Fruit fly (Drosophila melanogaster) whole organism, prepupa: ENCODE data around the gene BOD1.

ENCODE experiments used
- CG11294 ChIP-seq: fragments of 200-800 bp; sonication (Bioruptor generic); IDR thresholded peaks from 2 replicates; pipeline ENCODE4 v1.3.6; 2022; ENCODE audit warnings: missing biosample characterization, missing genetic modification characterization
- CG15336 ChIP-seq: fragments of 200-800 bp; sonication (Bioruptor generic); IDR thresholded peaks from 2 replicates; pipeline ENCODE4 v1.3.6; 2022; ENCODE audit warnings: missing biosample characterization, missing genetic modification characterization
- CG1621 ChIP-seq: fragments of 200-800 bp; sonication (Bioruptor generic); optimal IDR thresholded peaks from 3 replicates; lab custom pipeline; 2018; ENCODE audit warnings: missing biosample characterization, mild to moderate bottlenecking, missing genetic modification characterization
- CG16779 ChIP-seq: fragments of 200-800 bp; sonication (Bioruptor generic); optimal IDR thresholded peaks from 3 replicates; lab custom pipeline; 2017; ENCODE audit warnings: missing biosample characterization, mild to moderate bottlenecking, missing genetic modification characterization
- CG3032 ChIP-seq: fragments of 200-800 bp; optimal IDR thresholded peaks from 2 replicates; lab custom pipeline; 2019; ENCODE audit warnings: missing biosample characterization, mild to moderate bottlenecking, missing genetic modification characterization, moderate library complexity
- CG31627 ChIP-seq: fragments of 200-800 bp; sonication (Bioruptor generic); optimal IDR thresholded peaks from 3 replicates; lab custom pipeline; 2016; ENCODE audit warnings: missing biosample characterization, missing genetic modification characterization
- CG6163 ChIP-seq: fragments of 200-800 bp; sonication (Bioruptor generic); IDR thresholded peaks from 3 replicates; pipeline ENCODE4 v1.3.6; 2022; ENCODE audit warnings: missing biosample characterization, missing genetic modification characterization
- CG6276 ChIP-seq: fragments of 200-800 bp; sonication (Bioruptor generic); optimal IDR thresholded peaks from 2 replicates; lab custom pipeline; 2017; ENCODE audit warnings: missing biosample characterization, mild to moderate bottlenecking, missing genetic modification characterization
- CG6854 ChIP-seq: fragments of 200-800 bp; sonication (Bioruptor generic); optimal IDR thresholded peaks from 2 replicates; lab custom pipeline; 2017; ENCODE audit warnings: missing biosample characterization, mild to moderate bottlenecking, missing genetic modification characterization
- CG8319 ChIP-seq: fragments of 200-800 bp; sonication (Bioruptor generic); optimal IDR thresholded peaks from 3 replicates; lab custom pipeline; 2016; ENCODE audit warnings: missing biosample characterization, missing genetic modification characterization
- Eip78C ChIP-seq: fragments of 200-800 bp; sonication (Bioruptor generic); peaks from one replicate; lab custom pipeline; 2016; ENCODE audit warnings: missing biosample characterization, missing genetic modification characterization
- Eip93F ChIP-seq: fragments of 200-800 bp; sonication (Bioruptor generic); optimal IDR thresholded peaks from 2 replicates; lab custom pipeline; 2016; ENCODE audit warnings: missing biosample characterization, mild to moderate bottlenecking, missing genetic modification characterization
- Hr38 ChIP-seq: sonication (Bioruptor generic); optimal IDR thresholded peaks from 2 replicates; lab custom pipeline; 2016; ENCODE audit warnings: missing biosample characterization, missing genetic modification characterization
- Hr39 ChIP-seq: fragments of 200-800 bp; sonication (Bioruptor generic); optimal IDR thresholded peaks from 2 replicates; lab custom pipeline; 2016; ENCODE audit warnings: missing biosample characterization, missing genetic modification characterization
- Lpt ChIP-seq: fragments of 200-800 bp; sonication (Bioruptor generic); optimal IDR thresholded peaks from 3 replicates; lab custom pipeline; 2016; ENCODE audit warnings: missing biosample characterization, missing genetic modification characterization
- Met ChIP-seq: fragments of 200-800 bp; sonication (Bioruptor generic); optimal IDR thresholded peaks from 3 replicates; lab custom pipeline; 2016; ENCODE audit warnings: missing biosample characterization, missing genetic modification characterization
- OdsH ChIP-seq: fragments of 200-800 bp; sonication (Bioruptor generic); optimal IDR thresholded peaks from 3 replicates; lab custom pipeline; 2016; ENCODE audit warnings: missing biosample characterization, missing genetic modification characterization
- Sox14 ChIP-seq: fragments of 200-800 bp; sonication (Bioruptor generic); optimal IDR thresholded peaks from 3 replicates; lab custom pipeline; 2016; ENCODE audit warnings: missing biosample characterization, missing genetic modification characterization
- achi ChIP-seq: fragments of 200-800 bp; sonication (Bioruptor generic); optimal IDR thresholded peaks from 3 replicates; lab custom pipeline; 2016; ENCODE audit warnings: missing biosample characterization, missing genetic modification characterization
- acj6 ChIP-seq: fragments of 200-800 bp; sonication (Bioruptor generic); optimal IDR thresholded peaks from 3 replicates; lab custom pipeline; 2016; ENCODE audit warnings: missing biosample characterization, missing genetic modification characterization
- dac ChIP-seq: fragments of 200-800 bp; sonication (Bioruptor generic); optimal IDR thresholded peaks from 2 replicates; lab custom pipeline; 2017; ENCODE audit warnings: missing biosample characterization, mild to moderate bottlenecking, missing genetic modification characterization
- dsx ChIP-seq: fragments of 200-800 bp; optimal IDR thresholded peaks from 3 replicates; lab custom pipeline; 2019; ENCODE audit warnings: missing biosample characterization, mild to moderate bottlenecking, missing genetic modification characterization, moderate library complexity; ENCODE audit not compliant: poor library complexity, severe bottlenecking
- eg ChIP-seq: fragments of 200-800 bp; sonication (Bioruptor generic); IDR thresholded peaks from 3 replicates; pipeline ENCODE4 v1.3.6; 2022; ENCODE audit warnings: missing biosample characterization, missing genetic modification characterization
- esn ChIP-seq: fragments of 200-800 bp; sonication (Bioruptor generic); optimal IDR thresholded peaks from 2 replicates; lab custom pipeline; 2016; ENCODE audit warnings: missing biosample characterization, mild to moderate bottlenecking, missing genetic modification characterization, moderate library complexity
- lz ChIP-seq: fragments of 200-800 bp; sonication (Bioruptor generic); optimal IDR thresholded peaks from 3 replicates; lab custom pipeline; 2016; ENCODE audit warnings: missing biosample characterization, missing genetic modification characterization
- pdm3 ChIP-seq: fragments of 200-800 bp; sonication (Bioruptor generic); optimal IDR thresholded peaks from 3 replicates; lab custom pipeline; 2016; ENCODE audit warnings: missing biosample characterization, missing genetic modification characterization
- salr ChIP-seq, 2 experiments: fragments of 200-800 bp; sonication (Bioruptor generic); optimal IDR thresholded peaks; 3 replicates each; lab custom pipeline; 2016 to 2018; ENCODE audit warnings: missing biosample characterization in 2 of 2, missing genetic modification characterization in 2 of 2, mild to moderate bottlenecking in 1 of 2
- ss ChIP-seq, 2 experiments: fragments of 200-800 bp; sonication (Bioruptor generic); optimal IDR thresholded peaks; 2 replicates in 1 of 2; 3 replicates in 1 of 2; lab custom pipeline; 2017 to 2018; ENCODE audit warnings: mild to moderate bottlenecking in 2 of 2, missing biosample characterization in 2 of 2, missing genetic modification characterization in 2 of 2, moderate library complexity in 1 of 2
- svp ChIP-seq: fragments of 200-800 bp; sonication (Bioruptor generic); peaks from one replicate; lab custom pipeline; 2016; ENCODE audit warnings: missing biosample characterization, missing genetic modification characterization
- vri ChIP-seq: fragments of 200-800 bp; sonication (Bioruptor generic); optimal IDR thresholded peaks from 3 replicates; lab custom pipeline; 2016; ENCODE audit warnings: missing biosample characterization, mild to moderate bottlenecking, missing genetic modification characterization

BOD1 gene

dm6 chr3R:27925971-27926533 lies 12.0 kb upstream of the BOD1 start (continued):
- TF ChIP-seq CG6276 (GFP tag; lab: Kevin White, UChicago), result peak; percentile 7
- TF ChIP-seq salr (GFP tag; optimal IDR thresholded peaks at IDR 0.05; lab: Kevin White, UChicago), result peak in 1 of 2 experiments; percentile 52
- peak; percentile 26 for TF ChIP-seq CG3032 (tag; lab: Kevin White, UChicago)
- no peak for TF ChIP-seq acj6 (GFP tag; lab: Kevin White, UChicago)
- TF ChIP-seq Lpt (GFP tag; lab: Kevin White, UChicago), result no peak
- peak; percentile 7; the same call in 1 of the 3 replicates for TF ChIP-seq CG6163
- TF ChIP-seq Hr39 (GFP tag; lab: Kevin White, UChicago), result peak; percentile 8

DNA sequence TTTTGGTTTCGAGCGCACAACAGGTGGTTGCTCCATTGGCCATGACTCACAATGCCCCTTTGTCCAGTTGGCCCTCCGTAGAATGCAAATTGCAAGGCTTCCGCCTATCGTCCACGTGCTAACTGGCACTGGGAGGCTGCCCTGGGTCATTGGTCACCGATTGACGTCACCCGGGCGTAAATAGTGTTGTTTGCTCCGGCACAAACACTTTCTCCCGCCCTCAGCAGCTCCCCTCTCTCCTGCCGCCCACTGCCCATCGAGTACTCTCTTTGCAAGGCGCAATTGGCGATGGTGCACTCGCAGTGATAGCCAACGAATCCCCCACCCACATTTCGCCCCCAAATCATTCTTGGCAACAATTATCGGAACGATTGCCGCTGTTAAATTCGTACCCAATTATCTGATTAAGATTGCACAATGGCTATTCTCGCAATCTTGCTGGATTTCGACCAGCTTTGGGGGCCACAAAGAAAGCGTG lies 11.3 kb upstream of the BOD1 start:
- TF ChIP-seq Met (GFP tag; lab: Kevin White, UChicago) (no peak), svp (peak; percentile 57), CG8319 (GFP tag; lab: Kevin White, UChicago) (no peak), Hr39 (GFP tag; lab: Kevin White, UChicago) (no peak), CG6163 (no peak), Eip78C (no peak), eg (GFP tag; lab: Robert Waterston, UW) (0 out of 3 replicates have a peak, but pooled peaks have one; percentile 29), CG3032 (tag; lab: Kevin White, UChicago) (no peak), CG31627 (no peak), Eip93F (peak; percentile 77), vri (GFP tag; lab: Kevin White, UChicago) (peak; percentile 93), dac (GFP tag; lab: Kevin White, UChicago) (no peak), Sox14 (peak; percentile 20), salr (GFP tag; optimal IDR thresholded peaks at IDR 0.05; lab: Kevin White, UChicago) (no peak)
- TF ChIP-seq, all 60 proteins: peak for 5

DNA sequence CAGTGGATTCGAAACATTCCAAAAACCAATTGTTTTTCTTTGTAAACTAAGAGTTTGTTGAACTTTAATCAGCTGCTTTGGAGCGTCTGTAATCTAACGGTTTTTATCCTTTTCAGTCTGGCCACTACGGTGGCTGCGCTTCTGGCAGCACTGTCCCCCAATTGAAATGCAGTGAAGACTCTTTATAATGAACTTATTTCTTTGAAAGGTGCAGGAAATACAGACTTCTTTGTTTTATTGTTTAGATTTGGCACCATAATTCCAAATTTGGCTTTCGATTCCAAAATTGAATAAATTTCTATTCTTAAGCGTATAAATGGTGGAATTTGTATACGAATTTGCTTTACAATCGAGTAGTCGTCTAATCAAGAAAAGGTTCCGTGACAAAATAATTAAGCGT lies 9.9 kb upstream of the BOD1 start, which contains the start of gene nenya:
Gene nenya (minus strand): TSS at position 35 of the 400 bp plus-strand sequence.
- no peak for TF ChIP-seq lz (GFP tag; lab: Kevin White, UChicago)
- no peak for TF ChIP-seq pdm3 (GFP tag; lab: Kevin White, UChicago)
- TF ChIP-seq Eip93F, result no peak
- TF ChIP-seq Eip78C, result peak; percentile 43
- TF ChIP-seq svp, result peak; percentile 67
- peak; percentile 5 for TF ChIP-seq esn (GFP tag; lab: Kevin White, UChicago)
- no peak for TF ChIP-seq CG11294 (GFP tag; lab: Robert Waterston, UW)
- no peak for TF ChIP-seq CG6276 (GFP tag; lab: Kevin White, UChicago)

DNA sequence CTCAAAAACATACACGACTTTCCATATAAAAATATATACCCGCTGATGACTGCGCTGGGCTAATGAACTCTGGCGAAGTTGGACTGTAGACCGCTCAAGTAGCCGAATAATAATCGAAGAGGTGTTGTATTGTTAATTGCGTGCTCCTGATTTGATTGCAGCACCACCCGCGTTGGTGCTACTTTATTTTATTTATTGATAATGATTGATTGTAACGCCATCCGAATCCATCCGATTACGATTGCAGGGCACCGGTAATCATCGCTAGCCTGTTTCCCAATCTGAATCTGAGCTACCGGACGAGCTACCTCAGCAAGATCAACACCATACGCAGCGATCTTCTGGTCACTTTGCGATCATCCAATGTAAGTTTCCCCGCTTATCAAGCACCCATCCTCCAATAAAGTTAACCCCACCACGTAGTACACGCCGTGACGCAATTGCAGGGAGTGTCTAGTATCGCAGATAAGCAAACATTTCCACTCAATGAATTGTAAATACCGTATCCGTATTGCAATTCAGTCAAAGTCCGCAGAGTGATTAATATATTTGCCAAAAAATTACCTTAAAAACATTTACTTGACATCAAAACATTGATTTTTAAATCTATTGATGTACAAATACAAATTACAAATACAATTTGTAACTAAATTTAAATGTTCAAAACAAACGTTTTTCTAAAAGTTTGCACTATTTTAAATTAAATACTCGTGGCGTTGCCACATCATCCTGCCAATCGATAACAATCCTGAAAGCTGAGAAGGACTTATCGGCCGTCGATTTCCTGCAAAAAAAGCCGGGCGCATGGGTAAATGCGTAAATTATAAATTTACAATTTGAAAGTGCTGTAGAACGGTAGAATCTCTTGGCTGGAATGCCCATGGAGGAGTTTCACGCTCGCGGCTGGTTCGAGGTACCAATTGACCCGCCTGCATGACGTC lies 8.8 kb upstream of the BOD1 start:
- peak; percentile 42 for TF ChIP-seq CG16779 (tag; lab: Kevin White, UChicago)
- peak; percentile 13 for TF ChIP-seq Eip78C
- peak; percentile 71 for TF ChIP-seq Eip93F
- TF ChIP-seq vri (GFP tag; lab: Kevin White, UChicago), result peak; percentile 91
- no peak for TF ChIP-seq dsx (GFP tag; lab: Kevin White, UChicago)
- TF ChIP-seq CG1621, result no peak
- TF ChIP-seq ss (GFP tag; optimal IDR thresholded peaks at IDR 0.05; lab: Kevin White, UChicago), result peak in 1 of 2 experiments; percentile 16
- peak; percentile 13 for TF ChIP-seq CG6276 (GFP tag; lab: Kevin White, UChicago)
- no peak for TF ChIP-seq CG15336 (GFP tag; lab: Robert Waterston, UW)
- peak; percentile 87 for TF ChIP-seq svp
- TF ChIP-seq Met (GFP tag; lab: Kevin White, UChicago), result no peak
- TF ChIP-seq Hr38 (GFP tag; lab: Kevin White, UChicago), result no peak
- peak; percentile 1 for TF ChIP-seq CG6854 (GFP tag; lab: Kevin White, UChicago)
- TF ChIP-seq OdsH, result no peak
- TF ChIP-seq lz (GFP tag; lab: Kevin White, UChicago), result no peak
- no peak for TF ChIP-seq achi (GFP tag; lab: Kevin White, UChicago)
